ENCODE assay signal across 2 fruit fly cellular contexts in the genomic region with DNA sequence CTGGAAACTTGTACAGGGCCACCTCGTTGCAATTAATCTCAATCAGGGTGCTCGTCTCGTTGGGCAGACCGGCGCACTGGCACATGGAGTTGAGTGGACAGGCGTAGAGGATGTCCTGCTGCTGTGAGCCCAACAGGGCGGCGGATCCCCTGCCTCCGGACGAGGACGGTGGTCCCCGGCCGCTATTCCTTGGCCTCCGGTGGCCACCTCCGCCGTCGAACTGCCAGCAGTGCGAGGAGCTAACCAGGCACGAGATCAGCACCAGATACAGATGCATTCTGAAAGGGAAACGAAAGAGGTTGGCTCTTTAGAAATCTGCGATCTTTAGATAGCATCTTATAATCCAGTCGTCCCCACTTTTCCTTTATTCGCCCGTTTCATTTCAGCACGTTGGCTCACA.
TF ChIP-seq lines count a peak whose summit lies in the region.

No protein-coding gene starts in this region.

- no peak for TF ChIP-seq CTCF in whole organism, embryonic (GFP tag; optimal IDR thresholded peaks at IDR 0.05; lab: Kevin White, UChicago)

TF ChIP-seq in whole organism, embryonic, 481 proteins besides CTCF, POLR2A, EP300 and RAD21:
- TF ChIP-seq CG9797 (GFP tag; optimal IDR thresholded peaks at IDR 0.05; lab: Kevin White, UChicago) (no peak), cas (GFP tag; IDR thresholded peaks at IDR 0.05; lab: Robert Waterston, UW) (no peak), lmd (GFP tag; IDR thresholded peaks at IDR 0.05; lab: Robert Waterston, UW) (0 out of 2 replicates have a peak, but pooled peaks have one; percentile 12), CG12391 (tag; optimal IDR thresholded peaks at IDR 0.05; lab: Kevin White, UChicago) (no peak), Hr39 (optimal IDR thresholded peaks at IDR 0.05; lab: Kevin White, UChicago) (peak; percentile 29)

TF ChIP-seq in whole organism, wandering third instar larva, 38 proteins besides CTCF, POLR2A, EP300 and RAD21:
- TF ChIP-seq GATAd (GFP tag; optimal IDR thresholded peaks at IDR 0.05; lab: Kevin White, UChicago) (no peak), Dfd (GFP tag; optimal IDR thresholded peaks at IDR 0.05; lab: Kevin White, UChicago) (peak; percentile 91)
